Worm (Caenorhabditis elegans) whole organism, L4 larva: ENCODE measurements around the gene nspe-6.

Experiments used
- D1046.2 ChIP-seq: fragments of 200-800 bp; sonication (Bioruptor generic); IDR thresholded peaks from 2 replicates; pipeline ENCODE4 v1.3.6; 2022; ENCODE audit warnings: missing genetic modification characterization, missing compliant biosample characterization
- F49E8.2 ChIP-seq: sonication (generic microtip); optimal IDR thresholded peaks from 2 replicates; lab custom pipeline; 2016; ENCODE audit warnings: missing compliant biosample characterization, mild to moderate bottlenecking, missing genetic modification characterization, borderline replicate concordance
- Y48G9A.11 ChIP-seq: fragments of 200-800 bp; sonication (Bioruptor generic); IDR thresholded peaks from 2 replicates; pipeline ENCODE4 v1.3.6; 2022; ENCODE audit warnings: missing genetic modification reagents, missing genetic modification characterization, missing compliant biosample characterization
- fkh-10 ChIP-seq: fragments of 150-350 bp; optimal IDR thresholded peaks from 2 replicates; lab custom pipeline; 2014; ENCODE audit warnings: missing biosample characterization, missing genetic modification reagents, missing genetic modification characterization
- hlh-11 ChIP-seq: fragments of 200-800 bp; sonication (Bioruptor generic); optimal IDR thresholded peaks from 2 replicates; lab custom pipeline; 2018; ENCODE audit warnings: mild to moderate bottlenecking, missing genetic modification characterization, missing compliant biosample characterization
- lin-39 ChIP-seq: fragments of 150-350 bp; optimal IDR thresholded peaks from 2 replicates; lab custom pipeline; 2014; ENCODE audit warnings: missing biosample characterization, missing genetic modification reagents, missing genetic modification characterization
- madf-5 ChIP-seq, 2 experiments: fragments of 200-800 bp; sonication (Bioruptor generic); IDR thresholded peaks; 2 replicates each; pipeline ENCODE4 v1.3.6; 2022; ENCODE audit warnings: missing compliant biosample characterization in 2 of 2, missing genetic modification characterization in 2 of 2
- nhr-10 ChIP-seq: fragments of 150-350 bp; optimal IDR thresholded peaks from 2 replicates; lab custom pipeline; 2014; ENCODE audit warnings: missing biosample characterization, missing genetic modification characterization
- nhr-102 ChIP-seq: sonication (generic microtip); optimal IDR thresholded peaks from 2 replicates; lab custom pipeline; 2016; ENCODE audit warnings: mild to moderate bottlenecking, missing genetic modification characterization, moderate library complexity, missing compliant biosample characterization
- nhr-42 ChIP-seq: fragments of 200-800 bp; sonication (Bioruptor generic); IDR thresholded peaks from 2 replicates; pipeline ENCODE4 v1.3.6; 2022; ENCODE audit warnings: missing genetic modification characterization, missing compliant biosample characterization
- saeg-2 ChIP-seq: fragments of 200-800 bp; sonication (Bioruptor generic); IDR thresholded peaks from 2 replicates; pipeline ENCODE4 v1.3.6; 2022; ENCODE audit warnings: missing genetic modification reagents, missing genetic modification characterization, missing compliant biosample characterization
- vab-7 ChIP-seq: fragments of 200-800 bp; sonication (Bioruptor generic); IDR thresholded peaks from 2 replicates; pipeline ENCODE4 v1.3.6; 2022; ENCODE audit warnings: missing genetic modification reagents, missing genetic modification characterization, missing compliant biosample characterization
- zfp-3 ChIP-seq: fragments of 200-800 bp; sonication (Bioruptor generic); conservative IDR thresholded peaks from 2 replicates; pipeline ENCODE4 v1.3.6; 2022; ENCODE audit warnings: missing genetic modification reagents, missing genetic modification characterization, missing compliant biosample characterization
- ztf-11 ChIP-seq: fragments of 150-350 bp; optimal IDR thresholded peaks from 2 replicates; lab custom pipeline; 2014; ENCODE audit warnings: missing biosample characterization, missing genetic modification characterization

The nspe-6 gene

ce11 chrII:12570523-12570922, 45.5 kb downstream of the nspe-6 start, which contains the start of gene Y38E10A.1:
Gene Y38E10A.1, minus strand, starts transcription at chrII:12570623.
- TF ChIP-seq ztf-11 (no peak), vab-7 (GFP tag; lab: Robert Waterston, UW) (no peak), nhr-102 (tag; lab: Kevin White, UChicago) (no peak), D1046.2 (no peak), nhr-42 (no peak), F49E8.2 (tag; lab: Kevin White, UChicago) (no peak), saeg-2 (GFP tag; lab: Robert Waterston, UW) (no peak), Y48G9A.11 (no peak), zfp-3 (GFP tag; lab: Robert Waterston, UW) (no peak), lin-39 (tag; lab: Kevin White, UChicago) (no peak), fkh-10 (GFP tag; lab: Kevin White, UChicago) (no peak), nhr-10 (tag; lab: Kevin White, UChicago) (no peak)

- TF ChIP-seq madf-5 (GFP tag; IDR thresholded peaks at IDR 0.05; lab: Robert Waterston, UW) (no peak), hlh-11 (no peak)
- TF ChIP-seq, all 104 proteins: peak for 0
Measured at ce11 chrII:12565851-12566250, 50.1 kb downstream of the nspe-6 start, which contains the start of gene F49C5.7. Gene F49C5.7, plus strand, starts transcription at chrII:12566151.
